Worm (Caenorhabditis elegans): Measurements from ENCODE around the gene fbxb-26.
"Not testable (repeated sequence)": the region's sequence is repeated elsewhere in the genome, so short reads cannot be mapped to it uniquely, and the experiment has no call there.

DNA sequence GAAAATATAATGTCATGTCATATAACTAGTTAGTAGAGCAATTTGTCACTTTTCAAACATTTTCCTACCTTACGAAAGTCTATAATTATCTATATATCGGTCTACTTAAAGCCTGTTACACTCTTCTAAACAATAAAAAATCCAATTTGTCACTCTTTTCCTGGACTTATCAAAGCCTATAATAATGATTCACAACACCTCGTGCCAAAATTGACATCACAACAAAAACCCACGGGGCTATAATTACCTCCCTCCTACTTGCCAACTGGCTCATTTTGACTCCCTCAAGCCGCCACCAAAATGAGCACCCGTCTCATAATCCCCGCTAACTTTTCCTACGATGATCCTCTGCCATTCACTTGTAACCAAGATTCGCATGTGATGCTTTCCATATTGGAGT lies 45.9 kb upstream of the fbxb-26 start, which contains the start of gene srg-20:
- TF ChIP-seq nhr-10 (tag; optimal IDR thresholded peaks at IDR 0.05); nhr-237 (tag; optimal IDR thresholded peaks at IDR 0.05); fos-1 (tag; optimal IDR thresholded peaks at IDR 0.05); ceh-82 (tag; optimal IDR thresholded peaks at IDR 0.05); spr-1 (tag; optimal IDR thresholded peaks at IDR 0.05); Y75B8A.6 (GFP tag; IDR thresholded peaks at IDR 0.05); hlh-11 (tag; optimal IDR thresholded peaks at IDR 0.05): not testable (repeated sequence)
